Worm (Caenorhabditis elegans) whole organism, L1 larva: ENCODE results near the gene ncl-1.

Source experiments
- C04F5.9 ChIP-seq: sonication (generic microtip); optimal IDR thresholded peaks from 2 replicates; lab custom pipeline; 2016; ENCODE audit warnings: missing genetic modification characterization, missing compliant biosample characterization
- aha-1 ChIP-seq: fragments of 150-350 bp; optimal IDR thresholded peaks from 2 replicates; lab custom pipeline; 2014; ENCODE audit warnings: missing biosample characterization, missing genetic modification characterization
- efl-1 ChIP-seq, 4 experiments: fragments of 150-350 bp; optimal IDR thresholded peaks in 3 of 4; peaks in 1 of 4; 1 replicate in 1 of 4; 2 replicates in 3 of 4; lab custom pipeline; 2014; ENCODE audit warnings: missing biosample characterization in 2 of 4, missing genetic modification characterization in 2 of 4, missing genetic modification reagents in 2 of 4
- egl-13 ChIP-seq: sonication (generic microtip); optimal IDR thresholded peaks from 2 replicates; lab custom pipeline; 2016; ENCODE audit warnings: missing genotype, missing genetic modification reagents, missing genetic modification characterization, missing compliant biosample characterization
- egl-27 ChIP-seq, 2 experiments: fragments of 150-350 bp in 1 of 2; sonication (generic microtip); optimal IDR thresholded peaks; 3 replicates each; lab custom pipeline; 2017 to 2018; ENCODE audit warnings: missing biosample characterization in 2 of 2, missing genetic modification characterization in 2 of 2, missing genetic modification reagents in 2 of 2
- hpl-2 ChIP-seq: fragments of 150-350 bp; optimal IDR thresholded peaks from 2 replicates; lab custom pipeline; 2014; ENCODE audit warnings: missing biosample characterization, missing genetic modification reagents, missing genetic modification characterization
- lsy-2 ChIP-seq, 2 experiments: fragments of 150-350 bp; optimal IDR thresholded peaks; 2 replicates each; lab custom pipeline; 2014; ENCODE audit warnings: missing biosample characterization in 2 of 2, missing genetic modification characterization in 2 of 2
- mab-9 ChIP-seq: fragments of 200-800 bp; sonication (Bioruptor generic); IDR thresholded peaks from 2 replicates; pipeline ENCODE4 v1.3.6; 2022; ENCODE audit warnings: missing genetic modification reagents, missing genetic modification characterization, missing compliant biosample characterization
- nhr-12 ChIP-seq: sonication (generic microtip); optimal IDR thresholded peaks from 2 replicates; lab custom pipeline; 2017; ENCODE audit warnings: missing biosample characterization, missing genetic modification characterization
- nhr-19 ChIP-seq: fragments of 200-800 bp; sonication (Bioruptor generic); conservative IDR thresholded peaks from 2 replicates; pipeline ENCODE4 v1.3.6; 2022; ENCODE audit warnings: missing genetic modification characterization, missing compliant biosample characterization
- nhr-237 ChIP-seq: fragments of 150-350 bp; optimal IDR thresholded peaks from 2 replicates; lab custom pipeline; 2014; ENCODE audit warnings: missing biosample characterization, missing genetic modification characterization
- snpc-4 ChIP-seq: fragments of 150-350 bp; optimal IDR thresholded peaks from 2 replicates; lab custom pipeline; 2014; ENCODE audit warnings: missing biosample characterization, missing genetic modification characterization
- unc-130 ChIP-seq: fragments of 150-350 bp; optimal IDR thresholded peaks from 2 replicates; lab custom pipeline; 2017; ENCODE audit warnings: missing biosample characterization, missing genetic modification characterization, inconsistent platforms
- ztf-11 ChIP-seq, 2 experiments: sonication (generic microtip); optimal IDR thresholded peaks; 2 replicates each; lab custom pipeline; 2016 to 2017; ENCODE audit warnings: missing genetic modification characterization in 2 of 2, missing biosample characterization in 1 of 2, missing compliant biosample characterization in 1 of 2

- TF ChIP-seq efl-1 (optimal IDR thresholded peaks at IDR 0.05; lab: Kevin White, UChicago): peak; percentile 38 to 43
- peak; percentile 19 to 92 for TF ChIP-seq efl-1 (GFP tag; optimal IDR thresholded peaks at IDR 0.05 in 1 of 2; lab: Kevin White, UChicago)
- no peak for TF ChIP-seq aha-1
- peak; percentile 74 for TF ChIP-seq nhr-237
- no peak for TF ChIP-seq egl-27 (tag; optimal IDR thresholded peaks at IDR 0.05; lab: Kevin White, UChicago)
- no peak for TF ChIP-seq mab-9 (GFP tag; lab: Robert Waterston, UW)
- TF ChIP-seq hpl-2 (GFP tag; lab: Kevin White, UChicago): no peak
- peak; percentile 62 for TF ChIP-seq unc-130 (tag; lab: Kevin White, UChicago)
- TF ChIP-seq nhr-12: no peak
- TF ChIP-seq ztf-11 (tag; optimal IDR thresholded peaks at IDR 0.05; lab: Kevin White, UChicago): no peak
- no peak for TF ChIP-seq egl-13 (tag; lab: Kevin White, UChicago)
- TF ChIP-seq nhr-19: peak; percentile 62
- no peak for TF ChIP-seq snpc-4 (tag; lab: Kevin White, UChicago)
- TF ChIP-seq C04F5.9 (tag; lab: Kevin White, UChicago): no peak
- TF ChIP-seq lsy-2 (tag; optimal IDR thresholded peaks at IDR 0.05; lab: Kevin White, UChicago): peak; percentile 64 to 73
These were observed 1.2 kb upstream of the ncl-1 start for ce11 chrIII:7718318-7718717.
